In genomic region chrII:10783201-10783962, ce11 we compare ENCODE assay signal across 4 worm cellular contexts.
TF ChIP-seq lines count a peak whose summit lies in the region.

TSS of gene ect-2 (minus strand) at chrII:10783962.

TF ChIP-seq in whole organism, L2 larva, 48 proteins besides CTCF, POLR2A, EP300 and RAD21 (continued from another document):
- TF ChIP-seq nhr-23 (tag; optimal IDR thresholded peaks at IDR 0.05; lab: Kevin White, UChicago), result no peak
- peak; percentile 79 for TF ChIP-seq gmeb-1 (tag; optimal IDR thresholded peaks at IDR 0.05; lab: Kevin White, UChicago)

TF ChIP-seq in whole organism, L3 larva, 47 proteins besides CTCF, POLR2A, EP300 and RAD21 (continued from another document):
- TF ChIP-seq nhr-25 (tag; optimal IDR thresholded peaks at IDR 0.05; lab: Kevin White, UChicago) (peak; percentile 37), ceh-16 (tag; optimal IDR thresholded peaks at IDR 0.05; lab: Kevin White, UChicago) (no peak), nhr-237 (tag; optimal IDR thresholded peaks at IDR 0.05; lab: Kevin White, UChicago) (no peak)
TF ChIP-seq in whole organism, L3 larva: peak in this region for 3.

TF ChIP-seq in whole organism, L4 larva, 104 proteins besides CTCF, POLR2A, EP300 and RAD21 (continued from another document):
- TF ChIP-seq F37D6.2 (tag; optimal IDR thresholded peaks at IDR 0.05; lab: Kevin White, UChicago) (no peak), hlh-30 (tag; optimal IDR thresholded peaks at IDR 0.05; lab: Kevin White, UChicago; ENCODE audit: insufficient read depth) (no peak), aha-1 (tag; lab: Kevin White, UChicago) (peak; percentile 39), zag-1 (tag; optimal IDR thresholded peaks at IDR 0.05; lab: Kevin White, UChicago) (no peak), hlh-11 (tag; optimal IDR thresholded peaks at IDR 0.05; lab: Kevin White, UChicago) (peak; percentile 63), ceh-82 (tag; optimal IDR thresholded peaks at IDR 0.05; lab: Kevin White, UChicago) (no peak), ztf-7 (tag; optimal IDR thresholded peaks at IDR 0.05; lab: Kevin White, UChicago) (no peak), hmg-1.1 (GFP tag; IDR thresholded peaks at IDR 0.05; lab: Robert Waterston, UW) (0 out of 2 replicates have a peak, but pooled peaks have one; percentile 18), nhr-10 (tag; optimal IDR thresholded peaks at IDR 0.05; lab: Kevin White, UChicago) (no peak), ceh-32 (tag; optimal IDR thresholded peaks at IDR 0.05; lab: Kevin White, UChicago; ENCODE audit: poor library complexity) (no peak), aly-2 (tag; optimal IDR thresholded peaks at IDR 0.05; lab: Kevin White, UChicago) (no peak), nhr-42 (GFP tag; IDR thresholded peaks at IDR 0.05; lab: Robert Waterston, UW) (no peak), mxl-2 (GFP tag; conservative IDR thresholded peaks at IDR 0.05; lab: Robert Waterston, UW) (no peak), sdz-12 (GFP tag; optimal IDR thresholded peaks at IDR 0.05; lab: Kevin White, UChicago) (no peak), F44E2.7 (GFP tag; IDR thresholded peaks at IDR 0.05; lab: Robert Waterston, UW) (no peak), nhr-76 (tag; optimal IDR thresholded peaks at IDR 0.05; lab: Kevin White, UChicago) (no peak), T20F7.1 (GFP tag; optimal IDR thresholded peaks at IDR 0.05; lab: Kevin White, UChicago) (no peak), unc-39 (tag; optimal IDR thresholded peaks at IDR 0.05; lab: Kevin White, UChicago) (no peak), gei-8 (GFP tag; optimal IDR thresholded peaks at IDR 0.05; lab: Kevin White, UChicago) (no peak), nhr-11 (tag; optimal IDR thresholded peaks at IDR 0.05; lab: Kevin White, UChicago) (no peak), Y75B8A.6 (GFP tag; IDR thresholded peaks at IDR 0.05; lab: Robert Waterston, UW) (no peak), arid-1 (GFP tag; conservative IDR thresholded peaks at IDR 0.05; lab: Robert Waterston, UW) (no peak), zip-11 (GFP tag; IDR thresholded peaks at IDR 0.05; lab: Robert Waterston, UW) (no peak), lin-15B (tag; optimal IDR thresholded peaks at IDR 0.05; lab: Kevin White, UChicago) (no peak), tra-1 (GFP tag; IDR thresholded peaks at IDR 0.05; lab: Robert Waterston, UW) (no peak), duxl-1 (tag; optimal IDR thresholded peaks at IDR 0.05; lab: Kevin White, UChicago; ENCODE audit: poor library complexity) (no peak), php-3 (GFP tag; IDR thresholded peaks at IDR 0.05; lab: Robert Waterston, UW) (no peak), F49E8.2 (tag; optimal IDR thresholded peaks at IDR 0.05; lab: Kevin White, UChicago; ENCODE audit: borderline replicate concordance) (peak; percentile 21), nhr-237 (tag; optimal IDR thresholded peaks at IDR 0.05; lab: Kevin White, UChicago) (no peak), mxl-3 (GFP tag; optimal IDR thresholded peaks at IDR 0.05; lab: Kevin White, UChicago) (no peak), ceh-20 (GFP tag; IDR thresholded peaks at IDR 0.05; lab: Robert Waterston, UW) (no peak), attf-4 (tag; optimal IDR thresholded peaks at IDR 0.05; lab: Kevin White, UChicago) (no peak), ztf-11 (tag; optimal IDR thresholded peaks at IDR 0.05; lab: Kevin White, UChicago) (no peak), lsy-2 (tag; optimal IDR thresholded peaks at IDR 0.05; lab: Kevin White, UChicago) (no peak), rbr-2 (tag; optimal IDR thresholded peaks at IDR 0.05; lab: Kevin White, UChicago) (no peak), ceh-62 (tag; optimal IDR thresholded peaks at IDR 0.05; lab: Kevin White, UChicago) (no peak), unc-62 (GFP tag; optimal IDR thresholded peaks at IDR 0.05 in 1 of 2; lab: Kevin White, UChicago) (no peak), unc-62 (tag; optimal IDR thresholded peaks at IDR 0.05; lab: Kevin White, UChicago) (no peak), jun-1 (tag; optimal IDR thresholded peaks at IDR 0.05; lab: Kevin White, UChicago) (no peak), egl-27 (tag; optimal IDR thresholded peaks at IDR 0.05; lab: Kevin White, UChicago) (no peak), dmd-8 (GFP tag; IDR thresholded peaks at IDR 0.05; lab: Robert Waterston, UW) (no peak), saeg-2 (GFP tag; IDR thresholded peaks at IDR 0.05; lab: Robert Waterston, UW) (no peak), hif-1 (tag; optimal IDR thresholded peaks at IDR 0.05; lab: Kevin White, UChicago) (no peak), dpl-1 (GFP tag; optimal IDR thresholded peaks at IDR 0.05; lab: Kevin White, UChicago) (peak; percentile 86), mes-2 (tag; optimal IDR thresholded peaks at IDR 0.05; lab: Kevin White, UChicago; ENCODE audit: poor library complexity, severe bottlenecking) (peak; percentile 44)

TF ChIP-seq in whole organism, young adult, 124 proteins besides CTCF, POLR2A, EP300 and RAD21 (continued from another document):
- TF ChIP-seq Y95B8A.8 (GFP tag; IDR thresholded peaks at IDR 0.05; lab: Robert Waterston, UW), result no peak
- no peak for TF ChIP-seq somi-1 (GFP tag; optimal IDR thresholded peaks at IDR 0.05; lab: Kevin White, UChicago)
- no peak for TF ChIP-seq ceh-27 (GFP tag; optimal IDR thresholded peaks at IDR 0.05; lab: Kevin White, UChicago)
- no peak for TF ChIP-seq sptf-2 (GFP tag; optimal IDR thresholded peaks at IDR 0.05; lab: Kevin White, UChicago)
- TF ChIP-seq rpc-1 (optimal IDR thresholded peaks at IDR 0.05; lab: Kevin White, UChicago), result no peak
- no peak for TF ChIP-seq rpc-1 (tag; optimal IDR thresholded peaks at IDR 0.05; lab: Kevin White, UChicago)
- TF ChIP-seq F22D6.2 (tag; optimal IDR thresholded peaks at IDR 0.05; lab: Kevin White, UChicago), result no peak
- peak; percentile 92 for TF ChIP-seq madf-6 (GFP tag; IDR thresholded peaks at IDR 0.05; lab: Robert Waterston, UW)
- TF ChIP-seq Y79H2A.3 (GFP tag; conservative IDR thresholded peaks at IDR 0.05; lab: Robert Waterston, UW), result no peak
- peak; percentile 90 for TF ChIP-seq F33H1.4 (GFP tag; IDR thresholded peaks at IDR 0.05; lab: Robert Waterston, UW)
- TF ChIP-seq sea-2 (GFP tag; IDR thresholded peaks at IDR 0.05; lab: Robert Waterston, UW), result no peak
- TF ChIP-seq efl-1 (GFP tag; optimal IDR thresholded peaks at IDR 0.05; lab: Kevin White, UChicago), result peak; percentile 55
- no peak for TF ChIP-seq C06A6.2 (GFP tag; conservative IDR thresholded peaks at IDR 0.05; lab: Robert Waterston, UW)
- no peak for TF ChIP-seq zim-3 (tag; optimal IDR thresholded peaks at IDR 0.05; lab: Kevin White, UChicago)
- TF ChIP-seq Y56A3A.18 (GFP tag; IDR thresholded peaks at IDR 0.05; lab: Robert Waterston, UW), result no peak
- no peak for TF ChIP-seq hrde-1 (tag; optimal IDR thresholded peaks at IDR 0.05; lab: Kevin White, UChicago; ENCODE audit: borderline replicate concordance)
- no peak for TF ChIP-seq die-1 (tag; optimal IDR thresholded peaks at IDR 0.05; lab: Kevin White, UChicago)
- TF ChIP-seq hlh-12 (tag; optimal IDR thresholded peaks at IDR 0.05; lab: Kevin White, UChicago), result no peak
- no peak for TF ChIP-seq egl-18 (GFP tag; IDR thresholded peaks at IDR 0.05; lab: Robert Waterston, UW)
- no peak for TF ChIP-seq hmg-1.2 (GFP tag; IDR thresholded peaks at IDR 0.05; lab: Robert Waterston, UW)
- TF ChIP-seq aptf-3 (GFP tag; IDR thresholded peaks at IDR 0.05; lab: Robert Waterston, UW), result no peak
- TF ChIP-seq pha-4 (tag; optimal IDR thresholded peaks at IDR 0.05; lab: Kevin White, UChicago), result no peak
- no peak for TF ChIP-seq unc-130 (GFP tag; optimal IDR thresholded peaks at IDR 0.05; lab: Kevin White, UChicago)
- TF ChIP-seq ama-1 (optimal IDR thresholded peaks at IDR 0.05; lab: Kevin White, UChicago), result no peak
- TF ChIP-seq ama-1 (GFP tag; optimal IDR thresholded peaks at IDR 0.05; lab: Kevin White, UChicago), result no peak
- TF ChIP-seq nfya-1 (tag; optimal IDR thresholded peaks at IDR 0.05; lab: Kevin White, UChicago; ENCODE audit: borderline replicate concordance, insufficient read depth), result no peak
- TF ChIP-seq lin-40 (tag; optimal IDR thresholded peaks at IDR 0.05; lab: Kevin White, UChicago), result no peak
- no peak for TF ChIP-seq F52B5.7 (tag; optimal IDR thresholded peaks at IDR 0.05; lab: Kevin White, UChicago)
- no peak for TF ChIP-seq bed-2 (GFP tag; IDR thresholded peaks at IDR 0.05; lab: Robert Waterston, UW)
- no peak for TF ChIP-seq nhr-179 (tag; optimal IDR thresholded peaks at IDR 0.05; lab: Kevin White, UChicago)
- TF ChIP-seq nfyb-1 (GFP tag; IDR thresholded peaks at IDR 0.05; lab: Robert Waterston, UW), result no peak
- TF ChIP-seq lag-1 (GFP tag; IDR thresholded peaks at IDR 0.05; lab: Robert Waterston, UW), result no peak
- no peak for TF ChIP-seq gei-17 (GFP tag; optimal IDR thresholded peaks at IDR 0.05; lab: Kevin White, UChicago)
- TF ChIP-seq athp-1 (tag; optimal IDR thresholded peaks at IDR 0.05; lab: Kevin White, UChicago), result no peak
- TF ChIP-seq ceh-40 (GFP tag; IDR thresholded peaks at IDR 0.05; lab: Robert Waterston, UW), result no peak
- no peak for TF ChIP-seq Y67H2A.10 (GFP tag; conservative IDR thresholded peaks at IDR 0.05; lab: Robert Waterston, UW)
- no peak for TF ChIP-seq tbp1 (GFP tag; optimal IDR thresholded peaks at IDR 0.05; lab: Kevin White, UChicago)
- TF ChIP-seq unc-62 (GFP tag; optimal IDR thresholded peaks at IDR 0.05; lab: Kevin White, UChicago), result no peak
- peak; percentile 73 for TF ChIP-seq xnd-1 (tag; optimal IDR thresholded peaks at IDR 0.05; lab: Kevin White, UChicago)
- TF ChIP-seq B0019.2 (GFP tag; conservative IDR thresholded peaks at IDR 0.05; lab: Robert Waterston, UW), result no peak
- no peak for TF ChIP-seq aptf-2 (GFP tag; conservative IDR thresholded peaks at IDR 0.05; lab: Robert Waterston, UW)
- no peak for TF ChIP-seq K12H6.12 (tag; optimal IDR thresholded peaks at IDR 0.05; lab: Kevin White, UChicago)
